Worm (Caenorhabditis elegans): ENCODE results near the gene srh-100.

DNA sequence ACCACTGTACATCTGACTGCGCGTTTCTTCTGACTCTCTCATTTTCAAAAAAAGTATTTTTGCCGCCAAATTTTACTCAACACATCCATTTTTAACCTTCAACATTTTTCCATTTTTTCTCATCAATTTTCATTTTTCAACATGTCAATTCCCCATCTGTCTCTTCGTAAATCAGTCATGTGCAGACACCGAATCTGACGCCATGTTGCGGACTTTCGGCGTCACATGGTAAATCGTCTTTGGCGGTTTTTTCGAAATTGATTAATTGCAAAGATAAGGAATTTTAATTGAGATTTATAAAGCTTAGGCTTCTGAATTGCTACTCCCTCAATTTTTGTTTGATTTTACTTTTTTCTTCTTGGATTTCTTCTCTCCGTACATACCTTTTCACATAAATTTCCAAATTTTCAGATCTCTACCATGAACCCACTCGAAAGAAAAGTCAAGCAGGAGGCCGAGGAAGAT lies 31.7 kb downstream of the srh-100 start, which contains the start of gene F19B10.1:
- TF ChIP-seq ztf-29 (GFP tag; IDR thresholded peaks at IDR 0.05) (no peak), T22C8.4 (GFP tag; IDR thresholded peaks at IDR 0.05) (no peak), ref-1 (GFP tag; conservative IDR thresholded peaks at IDR 0.05) (no peak), tab-1 (GFP tag; IDR thresholded peaks at IDR 0.05) (no peak), flt-1 (GFP tag; IDR thresholded peaks at IDR 0.05) (no peak), cog-1 (tag; optimal IDR thresholded peaks at IDR 0.05) (no peak)

All from whole organism, midembryonic.